Worm (Caenorhabditis elegans) whole organism, young adult: ENCODE measurements around the gene T01E8.1.

Experiments used
- B0019.2 ChIP-seq: fragments of 200-800 bp; sonication (Bioruptor generic); conservative IDR thresholded peaks from 2 replicates; pipeline ENCODE4 v1.3.6; 2022; ENCODE audit warnings: missing genetic modification reagents, missing genetic modification characterization, missing compliant biosample characterization
- F22D6.2 ChIP-seq: sonication (generic microtip); optimal IDR thresholded peaks from 2 replicates; lab custom pipeline; 2016; ENCODE audit warnings: mild to moderate bottlenecking, missing genetic modification characterization, missing compliant biosample characterization
- F33H1.4 ChIP-seq: fragments of 200-800 bp; sonication (Bioruptor generic); IDR thresholded peaks from 2 replicates; pipeline ENCODE4 v1.3.6; 2022; ENCODE audit warnings: missing genetic modification reagents, missing genetic modification characterization, missing compliant biosample characterization
- F37B4.10 ChIP-seq: fragments of 200-800 bp; sonication (Bioruptor generic); IDR thresholded peaks from 2 replicates; pipeline ENCODE4 v1.3.6; 2022; ENCODE audit warnings: missing genetic modification characterization, missing compliant biosample characterization
- F57A8.1 ChIP-seq: fragments of 200-800 bp; sonication (Bioruptor generic); optimal IDR thresholded peaks from 2 replicates; lab custom pipeline; 2018; ENCODE audit warnings: mild to moderate bottlenecking, missing genetic modification characterization, moderate library complexity, missing compliant biosample characterization
- K12H6.12 ChIP-seq: fragments of 200-800 bp; sonication (Bioruptor generic); optimal IDR thresholded peaks from 2 replicates; lab custom pipeline; 2018; ENCODE audit warnings: mild to moderate bottlenecking, missing genetic modification characterization, missing compliant biosample characterization
- T26A5.8 ChIP-seq: sonication (generic microtip); optimal IDR thresholded peaks from 2 replicates; lab custom pipeline; 2016; ENCODE audit warnings: missing genetic modification characterization, missing compliant biosample characterization
- Y53F4B.3 ChIP-seq: fragments of 200-800 bp; sonication (Bioruptor generic); IDR thresholded peaks from 2 replicates; pipeline ENCODE4 v1.3.6; 2022; ENCODE audit warnings: missing genetic modification reagents, missing genetic modification characterization, missing compliant biosample characterization
- Y53G8AR.9 ChIP-seq: fragments of 200-800 bp; sonication (Bioruptor generic); conservative IDR thresholded peaks from 2 replicates; pipeline ENCODE4 v1.3.6; 2022; ENCODE audit warnings: missing genetic modification reagents, missing genetic modification characterization, missing compliant biosample characterization
- atf-7 ChIP-seq: sonication (generic microtip); optimal IDR thresholded peaks from 2 replicates; lab custom pipeline; 2017; ENCODE audit warnings: mild to moderate bottlenecking, missing genetic modification characterization, missing compliant biosample characterization
- ccch-3 ChIP-seq: fragments of 200-800 bp; sonication (Bioruptor generic); optimal IDR thresholded peaks from 2 replicates; lab custom pipeline; 2018; ENCODE audit warnings: mild to moderate bottlenecking, missing genetic modification characterization, missing compliant biosample characterization
- ceh-100 ChIP-seq: fragments of 200-800 bp; sonication (Bioruptor generic); IDR thresholded peaks from 2 replicates; pipeline ENCODE4 v1.3.6; 2022; ENCODE audit warnings: missing genetic modification reagents, missing genetic modification characterization, missing compliant biosample characterization
- ceh-79 ChIP-seq: sonication (generic microtip); optimal IDR thresholded peaks from 2 replicates; lab custom pipeline; 2017; ENCODE audit warnings: mild to moderate bottlenecking, missing genetic modification characterization, missing compliant biosample characterization
- die-1 ChIP-seq: sonication (generic microtip); optimal IDR thresholded peaks from 2 replicates; lab custom pipeline; 2016; ENCODE audit warnings: missing genotype, mild to moderate bottlenecking, missing genetic modification characterization, missing compliant biosample characterization
- egl-44 ChIP-seq: fragments of 200-800 bp; sonication (Bioruptor generic); IDR thresholded peaks from 2 replicates; pipeline ENCODE4 v1.3.6; 2022; ENCODE audit warnings: missing genetic modification reagents, missing genetic modification characterization, missing compliant biosample characterization
- ets-4 ChIP-seq: fragments of 200-800 bp; sonication (Bioruptor generic); optimal IDR thresholded peaks from 2 replicates; lab custom pipeline; 2018; ENCODE audit warnings: mild to moderate bottlenecking, missing genetic modification characterization, missing compliant biosample characterization
- hlh-26 ChIP-seq: fragments of 200-800 bp; sonication (Bioruptor generic); conservative IDR thresholded peaks from 2 replicates; pipeline ENCODE4 v1.3.6; 2022; ENCODE audit warnings: missing genetic modification reagents, missing genetic modification characterization, missing compliant biosample characterization
- hrde-1 ChIP-seq: sonication (generic microtip); optimal IDR thresholded peaks from 2 replicates; lab custom pipeline; 2016; ENCODE audit warnings: missing genetic modification characterization, mild to moderate bottlenecking, missing compliant biosample characterization, moderate library complexity, missing genotype, missing genetic modification reagents, borderline replicate concordance
- let-526 ChIP-seq: fragments of 200-800 bp; sonication (Bioruptor generic); IDR thresholded peaks from 2 replicates; pipeline ENCODE4 v1.3.6; 2022; ENCODE audit warnings: missing genetic modification reagents, missing genetic modification characterization, missing compliant biosample characterization
- let-607 ChIP-seq, 2 experiments: fragments of 200-800 bp in 1 of 2; sonication (Bioruptor generic) in 1 of 2; sonication (generic microtip) in 1 of 2; optimal IDR thresholded peaks; 2 replicates each; lab custom pipeline; 2016 to 2018; ENCODE audit warnings: mild to moderate bottlenecking in 2 of 2, missing compliant biosample characterization in 2 of 2, missing genetic modification characterization in 2 of 2, moderate library complexity in 2 of 2, missing genotype in 1 of 2
- lin-26 ChIP-seq: fragments of 200-800 bp; sonication (Bioruptor generic); IDR thresholded peaks from 2 replicates; pipeline ENCODE4 v1.3.6; 2022; ENCODE audit warnings: missing genetic modification reagents, missing genetic modification characterization, missing compliant biosample characterization
- lin-54 ChIP-seq: fragments of 200-800 bp; sonication (Bioruptor generic); optimal IDR thresholded peaks from 2 replicates; lab custom pipeline; 2018; ENCODE audit warnings: mild to moderate bottlenecking, missing genetic modification characterization, missing compliant biosample characterization
- lir-1 ChIP-seq: fragments of 200-800 bp; sonication (Bioruptor generic); conservative IDR thresholded peaks from 2 replicates; pipeline ENCODE4 v1.3.6; 2022; ENCODE audit warnings: missing genetic modification reagents, missing genetic modification characterization, missing compliant biosample characterization
- madf-3 ChIP-seq: fragments of 200-800 bp; sonication (Bioruptor generic); IDR thresholded peaks from 2 replicates; pipeline ENCODE4 v1.3.6; 2022; ENCODE audit warnings: missing genetic modification reagents, missing genetic modification characterization, missing compliant biosample characterization
- mel-28 ChIP-seq: sonication (generic microtip); optimal IDR thresholded peaks from 2 replicates; lab custom pipeline; 2016; ENCODE audit warnings: borderline replicate concordance, mild to moderate bottlenecking, missing genetic modification characterization, missing compliant biosample characterization
- mes-4 ChIP-seq: sonication (generic microtip); optimal IDR thresholded peaks from 2 replicates; lab custom pipeline; 2016; ENCODE audit warnings: missing genotype, missing genetic modification characterization, missing compliant biosample characterization
- mxl-1 ChIP-seq: sonication (generic microtip); optimal IDR thresholded peaks from 2 replicates; lab custom pipeline; 2016; ENCODE audit warnings: missing genetic modification characterization, missing compliant biosample characterization
- nfya-1 ChIP-seq: sonication (generic microtip); optimal IDR thresholded peaks from 2 replicates; lab custom pipeline; 2017; ENCODE audit warnings: antibody characterized with exemption, missing compliant biosample characterization, missing genetic modification characterization, borderline replicate concordance; ENCODE audit not compliant: insufficient read depth
- nfyb-1 ChIP-seq: fragments of 200-800 bp; sonication (Bioruptor generic); IDR thresholded peaks from 2 replicates; pipeline ENCODE4 v1.3.6; 2022; ENCODE audit warnings: missing genetic modification reagents, missing genetic modification characterization, missing compliant biosample characterization
- nhr-120 ChIP-seq: fragments of 200-800 bp; sonication (Bioruptor generic); IDR thresholded peaks from 2 replicates; pipeline ENCODE4 v1.3.6; 2022; ENCODE audit warnings: missing genetic modification characterization, missing compliant biosample characterization
- nhr-179 ChIP-seq: sonication (generic microtip); optimal IDR thresholded peaks from 2 replicates; lab custom pipeline; 2016; ENCODE audit warnings: mild to moderate bottlenecking, missing genetic modification characterization, missing compliant biosample characterization
- nhr-80 ChIP-seq: sonication (generic microtip); optimal IDR thresholded peaks from 2 replicates; lab custom pipeline; 2016; ENCODE audit warnings: missing genetic modification characterization, missing compliant biosample characterization
- unc-130 ChIP-seq: sonication (generic microtip); optimal IDR thresholded peaks from 2 replicates; lab custom pipeline; 2016; ENCODE audit warnings: missing genetic modification reagents, missing genetic modification characterization, missing compliant biosample characterization
- unc-62 ChIP-seq: fragments of 150-350 bp; optimal IDR thresholded peaks from 2 replicates; lab custom pipeline; 2014; ENCODE audit warnings: missing biosample characterization, missing genetic modification reagents, missing genetic modification characterization
- zfh-2 ChIP-seq: fragments of 200-800 bp; sonication (Bioruptor generic); conservative IDR thresholded peaks from 2 replicates; pipeline ENCODE4 v1.3.6; 2022; ENCODE audit warnings: missing genetic modification reagents, missing genetic modification characterization, missing compliant biosample characterization
- zim-3 ChIP-seq: sonication (generic microtip); optimal IDR thresholded peaks from 2 replicates; lab custom pipeline; 2017; ENCODE audit warnings: mild to moderate bottlenecking, missing genetic modification characterization, moderate library complexity, missing compliant biosample characterization
- ztf-18 ChIP-seq: sonication (generic microtip); optimal IDR thresholded peaks from 2 replicates; lab custom pipeline; 2016; ENCODE audit warnings: missing genotype, mild to moderate bottlenecking, missing genetic modification characterization, missing compliant biosample characterization
- ztf-25 ChIP-seq: fragments of 200-800 bp; sonication (Bioruptor generic); IDR thresholded peaks from 2 replicates; pipeline ENCODE4 v1.3.6; 2022; ENCODE audit warnings: missing genetic modification reagents, missing genetic modification characterization, missing compliant biosample characterization

T01E8.1 gene

ce11 chrII:10206425-10206824 lies at the start of gene T01E8.1:
Gene T01E8.1, plus strand, starts transcription at chrII:10206725.
- TF ChIP-seq mxl-1: no peak
- no peak for TF ChIP-seq lin-26 (GFP tag; lab: Robert Waterston, UW)
- TF ChIP-seq mes-4 (tag; lab: Kevin White, UChicago): no peak
- no peak for TF ChIP-seq lir-1 (GFP tag; lab: Robert Waterston, UW)
- no peak for TF ChIP-seq die-1 (tag; lab: Kevin White, UChicago)
- no peak for TF ChIP-seq atf-7 (tag; lab: Kevin White, UChicago)
- TF ChIP-seq let-607 (tag; optimal IDR thresholded peaks at IDR 0.05; lab: Kevin White, UChicago): no peak
- no peak for TF ChIP-seq F37B4.10 (GFP tag; lab: Robert Waterston, UW)
- TF ChIP-seq madf-3 (GFP tag; lab: Robert Waterston, UW): no peak
- TF ChIP-seq nfya-1 (tag; lab: Kevin White, UChicago): no peak
- no peak for TF ChIP-seq F22D6.2 (tag; lab: Kevin White, UChicago)
- no peak for TF ChIP-seq F33H1.4 (GFP tag; lab: Robert Waterston, UW)
- TF ChIP-seq unc-62 (GFP tag; lab: Kevin White, UChicago): no peak
- no peak for TF ChIP-seq ztf-25 (GFP tag; lab: Robert Waterston, UW)
- TF ChIP-seq zim-3 (tag; lab: Kevin White, UChicago): no peak

ce11 chrII:10162785-10163184 lies 43.7 kb upstream of the T01E8.1 start:
- TF ChIP-seq zfh-2 (GFP tag; lab: Robert Waterston, UW) (peak; percentile 61), egl-44 (GFP tag; lab: Robert Waterston, UW) (no peak)

- TF ChIP-seq hrde-1 (no peak), unc-62 (GFP tag; lab: Kevin White, UChicago) (no peak), hlh-26 (GFP tag; lab: Robert Waterston, UW) (no peak), ceh-79 (tag; lab: Kevin White, UChicago) (no peak), unc-130 (GFP tag; lab: Kevin White, UChicago) (no peak), ccch-3 (GFP tag; lab: Kevin White, UChicago) (no peak), F57A8.1 (GFP tag; lab: Kevin White, UChicago) (no peak), ets-4 (no peak), lin-54 (GFP tag; lab: Kevin White, UChicago) (no peak), Y53G8AR.9 (GFP tag; lab: Robert Waterston, UW) (no peak), ztf-25 (GFP tag; lab: Robert Waterston, UW) (no peak), let-526 (GFP tag; lab: Robert Waterston, UW) (no peak), zim-3 (tag; lab: Kevin White, UChicago) (no peak)
Observed at ce11 chrII:10164137-10164536, 42.4 kb upstream of the T01E8.1 start.

ce11 chrII:10166365-10166764 lies 40.2 kb upstream of the T01E8.1 start:
- TF ChIP-seq ceh-100 (GFP tag; lab: Robert Waterston, UW) (no peak), ztf-18 (tag; lab: Kevin White, UChicago) (no peak), nfyb-1 (GFP tag; lab: Robert Waterston, UW) (no peak), ets-4 (no peak), nhr-179 (no peak), F37B4.10 (GFP tag; lab: Robert Waterston, UW) (no peak), B0019.2 (GFP tag; lab: Robert Waterston, UW) (no peak), K12H6.12 (tag; lab: Kevin White, UChicago) (no peak), zim-3 (tag; lab: Kevin White, UChicago) (no peak), nhr-120 (no peak), mel-28 (tag; lab: Kevin White, UChicago) (no peak), nhr-80 (tag; lab: Kevin White, UChicago) (no peak), T26A5.8 (tag; lab: Kevin White, UChicago) (no peak), Y53F4B.3 (GFP tag; lab: Robert Waterston, UW) (no peak)
